Fruit fly (Drosophila melanogaster) whole organism, prepupa: Measurements from ENCODE around the gene trol.

Source experiments
- Blimp-1 ChIP-seq: fragments of 200-800 bp; sonication (Bioruptor generic); optimal IDR thresholded peaks from 3 replicates; lab custom pipeline; 2017; ENCODE audit warnings: missing biosample characterization, missing genetic modification characterization, mild to moderate bottlenecking, moderate library complexity, missing genetic modification reagents
- CG11294 ChIP-seq: fragments of 200-800 bp; sonication (Bioruptor generic); IDR thresholded peaks from 2 replicates; pipeline ENCODE4 v1.3.6; 2022; ENCODE audit warnings: missing biosample characterization, missing genetic modification characterization
- CG15336 ChIP-seq: fragments of 200-800 bp; sonication (Bioruptor generic); IDR thresholded peaks from 2 replicates; pipeline ENCODE4 v1.3.6; 2022; ENCODE audit warnings: missing biosample characterization, missing genetic modification characterization
- CG16779 ChIP-seq: fragments of 200-800 bp; sonication (Bioruptor generic); optimal IDR thresholded peaks from 3 replicates; lab custom pipeline; 2017; ENCODE audit warnings: missing biosample characterization, mild to moderate bottlenecking, missing genetic modification characterization
- CG3032 ChIP-seq: fragments of 200-800 bp; optimal IDR thresholded peaks from 2 replicates; lab custom pipeline; 2019; ENCODE audit warnings: missing biosample characterization, mild to moderate bottlenecking, missing genetic modification characterization, moderate library complexity
- CG31627 ChIP-seq: fragments of 200-800 bp; sonication (Bioruptor generic); optimal IDR thresholded peaks from 3 replicates; lab custom pipeline; 2016; ENCODE audit warnings: missing biosample characterization, missing genetic modification characterization
- CG32006 ChIP-seq: fragments of 200-800 bp; sonication (Bioruptor generic); optimal IDR thresholded peaks from 3 replicates; lab custom pipeline; 2017; ENCODE audit warnings: missing biosample characterization, mild to moderate bottlenecking, missing genetic modification characterization
- CG34406 ChIP-seq: fragments of 200-800 bp; sonication (Bioruptor generic); optimal IDR thresholded peaks from 3 replicates; lab custom pipeline; 2016; ENCODE audit warnings: missing biosample characterization, missing genetic modification characterization
- CG3919 ChIP-seq: fragments of 200-800 bp; sonication (Bioruptor generic); optimal IDR thresholded peaks from 3 replicates; lab custom pipeline; 2016; ENCODE audit warnings: missing biosample characterization, missing genetic modification characterization
- CG6163 ChIP-seq: fragments of 200-800 bp; sonication (Bioruptor generic); IDR thresholded peaks from 3 replicates; pipeline ENCODE4 v1.3.6; 2022; ENCODE audit warnings: missing biosample characterization, missing genetic modification characterization
- CG6276 ChIP-seq: fragments of 200-800 bp; sonication (Bioruptor generic); optimal IDR thresholded peaks from 2 replicates; lab custom pipeline; 2017; ENCODE audit warnings: missing biosample characterization, mild to moderate bottlenecking, missing genetic modification characterization
- CG6854 ChIP-seq: fragments of 200-800 bp; sonication (Bioruptor generic); optimal IDR thresholded peaks from 2 replicates; lab custom pipeline; 2017; ENCODE audit warnings: missing biosample characterization, mild to moderate bottlenecking, missing genetic modification characterization
- CG7368 ChIP-seq: fragments of 200-800 bp; sonication (Bioruptor generic); optimal IDR thresholded peaks from 3 replicates; lab custom pipeline; 2016; ENCODE audit warnings: missing biosample characterization, missing genetic modification characterization
- CG8119 ChIP-seq: fragments of 200-800 bp; sonication (Bioruptor generic); IDR thresholded peaks from 3 replicates; pipeline ENCODE4 v1.3.6; 2022; ENCODE audit warnings: missing biosample characterization, missing genetic modification characterization
- CG8319 ChIP-seq: fragments of 200-800 bp; sonication (Bioruptor generic); optimal IDR thresholded peaks from 3 replicates; lab custom pipeline; 2016; ENCODE audit warnings: missing biosample characterization, missing genetic modification characterization
- Eip78C ChIP-seq: fragments of 200-800 bp; sonication (Bioruptor generic); peaks from one replicate; lab custom pipeline; 2016; ENCODE audit warnings: missing biosample characterization, missing genetic modification characterization
- Ets21C ChIP-seq: fragments of 200-800 bp; sonication (Bioruptor generic); optimal IDR thresholded peaks from 3 replicates; lab custom pipeline; 2016; ENCODE audit warnings: missing biosample characterization, missing genetic modification characterization
- Ets96B ChIP-seq: fragments of 200-800 bp; optimal IDR thresholded peaks from 2 replicates; lab custom pipeline; 2019; ENCODE audit warnings: missing biosample characterization, mild to moderate bottlenecking, missing genetic modification characterization, moderate library complexity
- Hr38 ChIP-seq: sonication (Bioruptor generic); optimal IDR thresholded peaks from 2 replicates; lab custom pipeline; 2016; ENCODE audit warnings: missing biosample characterization, missing genetic modification characterization
- Hr39 ChIP-seq: fragments of 200-800 bp; sonication (Bioruptor generic); optimal IDR thresholded peaks from 2 replicates; lab custom pipeline; 2016; ENCODE audit warnings: missing biosample characterization, missing genetic modification characterization
- Hr4 ChIP-seq: fragments of 200-800 bp; sonication (Bioruptor generic); optimal IDR thresholded peaks from 3 replicates; lab custom pipeline; 2016; ENCODE audit warnings: missing biosample characterization, missing genetic modification characterization
- Lpt ChIP-seq: fragments of 200-800 bp; sonication (Bioruptor generic); optimal IDR thresholded peaks from 3 replicates; lab custom pipeline; 2016; ENCODE audit warnings: missing biosample characterization, missing genetic modification characterization
- Smox ChIP-seq: fragments of 200-800 bp; sonication (Bioruptor generic); optimal IDR thresholded peaks from 3 replicates; lab custom pipeline; 2016; ENCODE audit warnings: missing biosample characterization, missing genetic modification characterization
- Sox102F ChIP-seq: fragments of 200-800 bp; sonication (Bioruptor generic); optimal IDR thresholded peaks from 2 replicates; lab custom pipeline; 2016; ENCODE audit warnings: missing biosample characterization, mild to moderate bottlenecking, missing genetic modification characterization
- Sox14 ChIP-seq: fragments of 200-800 bp; sonication (Bioruptor generic); optimal IDR thresholded peaks from 3 replicates; lab custom pipeline; 2016; ENCODE audit warnings: missing biosample characterization, missing genetic modification characterization
- achi ChIP-seq: fragments of 200-800 bp; sonication (Bioruptor generic); optimal IDR thresholded peaks from 3 replicates; lab custom pipeline; 2016; ENCODE audit warnings: missing biosample characterization, missing genetic modification characterization
- acj6 ChIP-seq: fragments of 200-800 bp; sonication (Bioruptor generic); optimal IDR thresholded peaks from 3 replicates; lab custom pipeline; 2016; ENCODE audit warnings: missing biosample characterization, missing genetic modification characterization
- dac ChIP-seq: fragments of 200-800 bp; sonication (Bioruptor generic); optimal IDR thresholded peaks from 2 replicates; lab custom pipeline; 2017; ENCODE audit warnings: missing biosample characterization, mild to moderate bottlenecking, missing genetic modification characterization
- dsx ChIP-seq: fragments of 200-800 bp; optimal IDR thresholded peaks from 3 replicates; lab custom pipeline; 2019; ENCODE audit warnings: missing biosample characterization, mild to moderate bottlenecking, missing genetic modification characterization, moderate library complexity; ENCODE audit not compliant: poor library complexity, severe bottlenecking
- eg ChIP-seq: fragments of 200-800 bp; sonication (Bioruptor generic); IDR thresholded peaks from 3 replicates; pipeline ENCODE4 v1.3.6; 2022; ENCODE audit warnings: missing biosample characterization, missing genetic modification characterization
- esn ChIP-seq: fragments of 200-800 bp; sonication (Bioruptor generic); optimal IDR thresholded peaks from 2 replicates; lab custom pipeline; 2016; ENCODE audit warnings: missing biosample characterization, mild to moderate bottlenecking, missing genetic modification characterization, moderate library complexity
- fd85E ChIP-seq: fragments of 200-800 bp; sonication (Bioruptor generic); optimal IDR thresholded peaks from 3 replicates; lab custom pipeline; 2016; ENCODE audit warnings: missing biosample characterization, missing genetic modification characterization
- fkh ChIP-seq: fragments of 200-800 bp; sonication (Bioruptor generic); optimal IDR thresholded peaks from 3 replicates; lab custom pipeline; 2017; ENCODE audit warnings: missing biosample characterization, mild to moderate bottlenecking, missing genetic modification characterization, moderate library complexity
- lz ChIP-seq: fragments of 200-800 bp; sonication (Bioruptor generic); optimal IDR thresholded peaks from 3 replicates; lab custom pipeline; 2016; ENCODE audit warnings: missing biosample characterization, missing genetic modification characterization
- net ChIP-seq: fragments of 200-800 bp; sonication (Bioruptor generic); optimal IDR thresholded peaks from 3 replicates; lab custom pipeline; 2016; ENCODE audit warnings: missing biosample characterization, missing genetic modification characterization
- pdm3 ChIP-seq: fragments of 200-800 bp; sonication (Bioruptor generic); optimal IDR thresholded peaks from 3 replicates; lab custom pipeline; 2016; ENCODE audit warnings: missing biosample characterization, missing genetic modification characterization
- salr ChIP-seq, 2 experiments: fragments of 200-800 bp; sonication (Bioruptor generic); optimal IDR thresholded peaks; 3 replicates each; lab custom pipeline; 2016 to 2018; ENCODE audit warnings: missing biosample characterization in 2 of 2, missing genetic modification characterization in 2 of 2, mild to moderate bottlenecking in 1 of 2
- spab ChIP-seq: fragments of 200-800 bp; sonication (Bioruptor generic); optimal IDR thresholded peaks from 2 replicates; lab custom pipeline; 2017; ENCODE audit warnings: missing biosample characterization, mild to moderate bottlenecking, missing genetic modification characterization, missing genetic modification reagents
- ss ChIP-seq, 2 experiments: fragments of 200-800 bp; sonication (Bioruptor generic); optimal IDR thresholded peaks; 2 replicates in 1 of 2; 3 replicates in 1 of 2; lab custom pipeline; 2017 to 2018; ENCODE audit warnings: mild to moderate bottlenecking in 2 of 2, missing biosample characterization in 2 of 2, missing genetic modification characterization in 2 of 2, moderate library complexity in 1 of 2
- svp ChIP-seq: fragments of 200-800 bp; sonication (Bioruptor generic); peaks from one replicate; lab custom pipeline; 2016; ENCODE audit warnings: missing biosample characterization, missing genetic modification characterization
- topi ChIP-seq: fragments of 200-800 bp; sonication (Bioruptor generic); optimal IDR thresholded peaks from 3 replicates; lab custom pipeline; 2016; ENCODE audit warnings: missing biosample characterization, missing genetic modification characterization

Gene trol

DNA sequence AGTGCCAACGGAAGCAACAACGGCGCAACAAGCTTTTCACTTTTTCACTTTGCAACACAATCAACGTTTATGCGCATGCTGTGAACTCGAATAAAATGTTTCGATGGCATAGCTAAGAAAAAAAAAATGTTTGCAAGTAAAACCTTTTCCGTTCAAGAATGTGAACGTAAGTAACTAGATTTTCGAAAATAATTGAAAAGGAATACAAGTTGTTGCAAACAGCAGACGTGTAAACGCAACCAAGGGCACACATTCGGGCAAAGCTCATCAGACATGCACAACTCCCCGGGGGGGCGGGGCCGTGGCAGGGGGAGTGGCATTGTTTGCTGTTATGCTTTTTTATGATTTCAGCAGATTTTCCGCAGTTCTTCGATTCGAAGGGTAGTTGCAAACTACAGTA is 26.9 kb downstream of the trol start (continued):
- TF ChIP-seq Hr4 (GFP tag; lab: Kevin White, UChicago) (peak; percentile 25), achi (GFP tag; lab: Kevin White, UChicago) (peak; percentile 72), Hr39 (peak; percentile 70), ss (GFP tag; optimal IDR thresholded peaks at IDR 0.05; lab: Kevin White, UChicago) (peak in 1 of 2 experiments; percentile 33), Blimp-1 (no peak), Lpt (GFP tag; lab: Kevin White, UChicago) (peak; percentile 63), svp (GFP tag; lab: Kevin White, UChicago) (peak; percentile 64), dac (peak; percentile 23), Hr38 (GFP tag; lab: Kevin White, UChicago) (no peak), CG34406 (peak; percentile 42), Ets21C (GFP tag; lab: Kevin White, UChicago) (peak; percentile 58), CG11294 (GFP tag; lab: Robert Waterston, UW) (peak; percentile 23; the same call in 1 of the 2 replicates), Ets96B (peak; percentile 41)

DNA sequence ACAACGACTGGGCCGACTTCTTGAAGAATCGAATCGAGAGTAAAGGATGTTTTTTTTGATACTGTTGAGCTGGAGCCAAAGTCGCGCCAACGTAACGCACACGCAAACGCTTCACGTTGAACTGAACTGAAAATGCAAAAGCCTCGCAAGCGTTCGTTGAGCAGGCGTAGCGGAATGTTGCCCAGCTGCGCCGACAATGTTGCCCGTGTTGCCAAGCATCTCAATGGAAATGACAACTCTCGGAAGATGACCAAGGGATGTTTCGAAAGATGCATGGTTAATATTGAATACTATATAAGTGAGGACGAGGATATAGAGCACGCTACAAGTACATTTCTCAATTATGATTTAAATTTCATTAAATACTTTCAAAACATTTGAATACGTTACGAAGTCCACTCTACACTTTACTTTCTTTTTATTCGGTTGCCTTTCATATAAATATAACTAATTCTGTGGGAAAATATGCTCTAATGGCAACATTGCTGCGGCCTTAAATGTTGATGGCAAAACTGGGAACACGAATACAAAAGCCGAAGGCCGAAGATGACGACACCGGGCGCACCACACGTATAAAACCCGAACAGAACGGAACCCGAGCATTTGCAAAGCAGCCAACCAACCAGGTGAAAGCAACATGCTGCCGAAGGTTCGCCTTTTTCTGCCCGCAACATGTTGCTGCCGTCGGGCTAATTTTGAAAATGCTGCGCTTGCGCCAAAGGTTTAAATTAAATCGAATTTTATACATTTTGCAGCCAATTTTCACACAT is 27.5 kb downstream of the trol start:
- peak; percentile 55 for TF ChIP-seq Eip78C (GFP tag; lab: Kevin White, UChicago)
- peak; percentile 78 for TF ChIP-seq dsx (GFP tag; lab: Kevin White, UChicago)
- no peak for TF ChIP-seq CG6276 (GFP tag; lab: Kevin White, UChicago)

DNA sequence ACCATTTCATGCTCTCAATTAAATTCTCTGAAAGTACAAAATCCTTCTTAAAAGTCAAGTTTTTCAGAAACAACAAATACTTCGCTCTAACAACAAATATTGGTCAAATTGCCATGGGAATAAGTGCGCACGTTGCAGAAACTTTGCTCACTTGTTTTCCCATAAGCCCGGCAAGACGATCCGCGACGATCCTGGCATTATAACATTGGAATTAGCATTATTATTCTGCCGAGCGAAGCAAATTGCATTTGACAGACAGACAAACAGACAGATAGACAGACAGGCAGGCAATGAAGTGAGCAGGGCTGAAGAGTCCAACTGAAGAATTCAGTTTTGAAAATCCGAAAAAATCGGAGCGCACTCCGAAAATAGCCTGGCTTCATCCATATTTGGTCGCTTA is 29.0 kb downstream of the trol start:
- TF ChIP-seq fkh (GFP tag; lab: Kevin White, UChicago) (no peak), CG32006 (no peak), CG7368 (no peak), Hr39 (no peak), esn (GFP tag; lab: Kevin White, UChicago) (no peak), Sox102F (GFP tag; lab: Kevin White, UChicago) (no peak), CG8319 (no peak), fd85E (no peak), achi (GFP tag; lab: Kevin White, UChicago) (no peak), CG8119 (no peak), eg (GFP tag; lab: Robert Waterston, UW) (no peak), CG3919 (GFP tag; lab: Kevin White, UChicago) (no peak), Ets21C (GFP tag; lab: Kevin White, UChicago) (no peak), acj6 (GFP tag; lab: Kevin White, UChicago) (no peak)

DNA sequence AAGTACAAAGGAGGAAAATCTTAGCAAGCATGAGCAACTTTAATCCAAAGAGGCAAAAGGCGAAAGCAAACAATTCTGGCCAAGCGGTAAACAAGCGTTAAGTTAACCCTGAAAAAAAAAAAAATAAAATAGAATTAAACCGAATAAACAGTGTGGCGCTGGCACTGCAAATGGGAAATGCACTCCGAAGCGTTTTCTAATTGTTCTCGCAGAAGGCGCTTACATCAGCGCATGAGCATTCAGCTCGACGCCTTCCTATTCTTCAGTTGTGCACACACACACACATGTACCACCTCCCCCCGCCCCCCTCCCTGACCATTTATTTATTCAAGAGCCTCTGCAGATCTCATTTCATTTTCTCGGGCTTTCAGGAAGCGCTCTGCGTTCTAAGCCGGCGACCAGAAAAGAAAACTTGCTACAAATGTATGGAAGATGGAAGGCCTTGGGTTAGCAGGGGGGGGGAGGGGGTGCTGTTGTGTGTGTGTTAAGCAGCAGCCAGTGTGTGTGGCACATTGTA is 33.9 kb downstream of the trol start:
- TF ChIP-seq Hr39: no peak
- no peak for TF ChIP-seq CG6163 (GFP tag; lab: Robert Waterston, UW)

DNA sequence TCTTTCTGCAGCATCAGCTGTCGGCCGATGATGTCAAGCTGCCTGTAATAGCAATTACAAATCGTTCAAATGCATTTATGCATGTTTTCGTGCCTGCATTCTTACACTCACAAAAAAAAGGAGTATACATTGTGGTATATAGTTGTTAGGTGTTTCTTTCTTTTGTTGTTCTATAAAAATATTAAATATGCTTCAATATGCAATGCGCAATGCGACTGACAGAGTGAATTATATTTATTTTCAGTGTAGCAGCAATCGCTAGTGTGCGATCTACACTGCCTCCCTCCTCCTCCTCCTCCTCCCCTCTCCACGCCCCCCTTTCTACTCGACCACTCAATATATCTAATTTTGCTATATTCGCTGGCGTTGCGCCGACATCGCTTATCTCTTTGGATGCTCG is 36.3 kb downstream of the trol start:
- no peak for TF ChIP-seq CG8319
- no peak for TF ChIP-seq Smox (GFP tag; lab: Kevin White, UChicago)
- no peak for TF ChIP-seq Hr39
- no peak for TF ChIP-seq Sox14
- no peak for TF ChIP-seq Blimp-1
- peak; percentile 49 for TF ChIP-seq CG32006
- TF ChIP-seq CG3919 (GFP tag; lab: Kevin White, UChicago): no peak
- no peak for TF ChIP-seq CG31627 (GFP tag; lab: Kevin White, UChicago)
- no peak for TF ChIP-seq net (GFP tag; lab: Kevin White, UChicago)
- TF ChIP-seq Eip78C (GFP tag; lab: Kevin White, UChicago): peak; percentile 60
- no peak for TF ChIP-seq CG6854 (GFP tag; lab: Kevin White, UChicago)
- no peak for TF ChIP-seq dac
- no peak for TF ChIP-seq CG16779 (tag; lab: Kevin White, UChicago)
- TF ChIP-seq CG15336 (GFP tag; lab: Robert Waterston, UW): peak; percentile 40; the same call in 1 of the 2 replicates
- TF ChIP-seq dsx (GFP tag; lab: Kevin White, UChicago): no peak
- TF ChIP-seq lz (GFP tag; lab: Kevin White, UChicago): no peak
- no peak for TF ChIP-seq fd85E
- no peak for TF ChIP-seq topi
- peak; percentile 47 for TF ChIP-seq CG11294 (GFP tag; lab: Robert Waterston, UW)
- peak; percentile 11 for TF ChIP-seq pdm3 (GFP tag; lab: Kevin White, UChicago)
- peak; percentile 4 for TF ChIP-seq Hr4 (GFP tag; lab: Kevin White, UChicago)
- TF ChIP-seq eg (GFP tag; lab: Robert Waterston, UW): peak; percentile 76
- no peak for TF ChIP-seq salr (GFP tag; optimal IDR thresholded peaks at IDR 0.05; lab: Kevin White, UChicago)
- no peak for TF ChIP-seq Sox102F (GFP tag; lab: Kevin White, UChicago)
- TF ChIP-seq svp (GFP tag; lab: Kevin White, UChicago): no peak
- no peak for TF ChIP-seq spab (GFP tag; lab: Kevin White, UChicago)
- no peak for TF ChIP-seq CG3032
- TF ChIP-seq esn (GFP tag; lab: Kevin White, UChicago): no peak
